Fruit fly (Drosophila melanogaster) whole organism: ENCODE measurements around the gene Set8.

ENCODE experiments used
- CG8478 ChIP-seq: fragments of >200 bp; optimal IDR thresholded peaks from 2 replicates; lab custom pipeline; 2018; ENCODE audit warnings: inconsistent platforms
- Dll ChIP-seq: fragments of >200 bp; optimal IDR thresholded peaks from 2 replicates; lab custom pipeline; 2017
- EcR ChIP-seq, 2 experiments: fragments of >200 bp; optimal IDR thresholded peaks; 2 replicates each; lab custom pipeline; 2017; ENCODE audit warnings: missing biosample characterization in 2 of 2, missing genetic modification characterization in 2 of 2, missing genetic modification reagents in 2 of 2
- pan ChIP-seq: fragments of >200 bp; optimal IDR thresholded peaks from 2 replicates; lab custom pipeline; 2017
- psq ChIP-seq: fragments of >200 bp; optimal IDR thresholded peaks from 2 replicates; lab custom pipeline; 2017
- usp ChIP-seq: fragments of >200 bp; optimal IDR thresholded peaks from 2 replicates; lab custom pipeline; 2017; ENCODE audit warnings: missing biosample characterization, missing genetic modification characterization, mixed read lengths

Set8 gene

dm6 chr3R:14315912-14316444, at the start of gene Set8:
Set8 (plus strand) TSS chr3R:14316038.
- TF ChIP-seq CG8478 (lab: Kevin White, UChicago): no peak

dm6 chr3R:14275519-14276172, 40.2 kb upstream of the Set8 start:
- TF ChIP-seq usp (GFP tag; lab: Kevin White, UChicago): no peak
- TF ChIP-seq CG8478 (lab: Kevin White, UChicago): no peak
- TF ChIP-seq pan (lab: Kevin White, UChicago): no peak
- TF ChIP-seq psq (lab: Kevin White, UChicago): no peak
- peak; percentile 56 for TF ChIP-seq Dll (lab: Kevin White, UChicago)
- no peak for TF ChIP-seq EcR (GFP tag; optimal IDR thresholded peaks at IDR 0.05; lab: Kevin White, UChicago)

dm6 chr3R:14277894-14278522, 37.8 kb upstream of the Set8 start:
- TF ChIP-seq usp (GFP tag; lab: Kevin White, UChicago) (no peak), EcR (GFP tag; optimal IDR thresholded peaks at IDR 0.05; lab: Kevin White, UChicago) (no peak), CG8478 (lab: Kevin White, UChicago) (no peak), Dll (lab: Kevin White, UChicago) (no peak), pan (lab: Kevin White, UChicago) (no peak), psq (lab: Kevin White, UChicago) (no peak)

- TF ChIP-seq pan (lab: Kevin White, UChicago): no peak
- TF ChIP-seq EcR (GFP tag; optimal IDR thresholded peaks at IDR 0.05; lab: Kevin White, UChicago): no peak
- no peak for TF ChIP-seq usp (GFP tag; lab: Kevin White, UChicago)
- peak; percentile 67 for TF ChIP-seq Dll (lab: Kevin White, UChicago)
- no peak for TF ChIP-seq psq (lab: Kevin White, UChicago)
- TF ChIP-seq CG8478 (lab: Kevin White, UChicago): no peak
Observed at dm6 chr3R:14278523-14279303, 37.1 kb upstream of the Set8 start.

- TF ChIP-seq psq (lab: Kevin White, UChicago): no peak
- no peak for TF ChIP-seq pan (lab: Kevin White, UChicago)
- TF ChIP-seq CG8478 (lab: Kevin White, UChicago): no peak
- TF ChIP-seq usp (GFP tag; lab: Kevin White, UChicago): no peak
- no peak for TF ChIP-seq Dll (lab: Kevin White, UChicago)
- TF ChIP-seq EcR (GFP tag; optimal IDR thresholded peaks at IDR 0.05; lab: Kevin White, UChicago): no peak
Observed at dm6 chr3R:14279311-14279998, 36.4 kb upstream of the Set8 start.

- no peak for TF ChIP-seq usp (GFP tag; lab: Kevin White, UChicago)
- no peak for TF ChIP-seq pan (lab: Kevin White, UChicago)
- no peak for TF ChIP-seq EcR (GFP tag; optimal IDR thresholded peaks at IDR 0.05; lab: Kevin White, UChicago)
- TF ChIP-seq Dll (lab: Kevin White, UChicago): no peak
Observed at dm6 chr3R:14280324-14280723, 35.5 kb upstream of the Set8 start.

dm6 chr3R:14282215-14283041, 33.4 kb upstream of the Set8 start:
- no peak for TF ChIP-seq CG8478 (lab: Kevin White, UChicago)
- TF ChIP-seq EcR (GFP tag; optimal IDR thresholded peaks at IDR 0.05; lab: Kevin White, UChicago): no peak
- no peak for TF ChIP-seq Dll (lab: Kevin White, UChicago)
- TF ChIP-seq pan (lab: Kevin White, UChicago): no peak
- no peak for TF ChIP-seq usp (GFP tag; lab: Kevin White, UChicago)
- TF ChIP-seq psq (lab: Kevin White, UChicago): no peak

dm6 chr3R:14283042-14283626, 32.7 kb upstream of the Set8 start:
- TF ChIP-seq CG8478 (lab: Kevin White, UChicago): no peak
- peak; percentile 27 for TF ChIP-seq Dll (lab: Kevin White, UChicago)
- TF ChIP-seq pan (lab: Kevin White, UChicago): no peak

- TF ChIP-seq usp (GFP tag; lab: Kevin White, UChicago) (no peak), psq (lab: Kevin White, UChicago) (no peak), EcR (GFP tag; optimal IDR thresholded peaks at IDR 0.05; lab: Kevin White, UChicago) (no peak), Dll (lab: Kevin White, UChicago) (peak; percentile 92), pan (lab: Kevin White, UChicago) (no peak)
Observed at dm6 chr3R:14283754-14284421, 31.9 kb upstream of the Set8 start.
